Worm (Caenorhabditis elegans) whole organism, L1 larva: Measurements from ENCODE around the gene K09D9.14.

Experiments used
- C04F5.9 ChIP-seq: sonication (generic microtip); optimal IDR thresholded peaks from 2 replicates; lab custom pipeline; 2016; ENCODE audit warnings: missing genetic modification characterization, missing compliant biosample characterization
- ces-1 ChIP-seq: fragments of 150-350 bp; optimal IDR thresholded peaks from 2 replicates; lab custom pipeline; 2014; ENCODE audit warnings: missing biosample characterization, missing genetic modification reagents, missing genetic modification characterization
- isw-1 ChIP-seq: fragments of 200-800 bp; sonication (Bioruptor generic); IDR thresholded peaks from 2 replicates; pipeline ENCODE4 v1.3.6; 2022; ENCODE audit warnings: missing genetic modification characterization, missing compliant biosample characterization
- lin-15B ChIP-seq: fragments of 150-350 bp; sonication (generic microtip); optimal IDR thresholded peaks from 3 replicates; lab custom pipeline; 2014; ENCODE audit warnings: missing biosample characterization, missing genetic modification characterization
- nhr-11 ChIP-seq: fragments of 150-350 bp; optimal IDR thresholded peaks from 2 replicates; lab custom pipeline; 2014; ENCODE audit warnings: missing biosample characterization, missing genetic modification characterization
- nhr-77 ChIP-seq: fragments of 150-350 bp; optimal IDR thresholded peaks from 2 replicates; lab custom pipeline; 2014; ENCODE audit warnings: missing biosample characterization, missing genetic modification characterization
- nhr-85 ChIP-seq: sonication (generic microtip); peaks from one replicate; lab custom pipeline; 2016; ENCODE audit warnings: missing genetic modification characterization, inconsistent platforms, missing compliant biosample characterization
- pqm-1 ChIP-seq: sonication (generic microtip); optimal IDR thresholded peaks from 3 replicates; lab custom pipeline; 2017; ENCODE audit warnings: missing biosample characterization, missing genetic modification characterization
- skn-1 ChIP-seq: fragments of 150-350 bp; optimal IDR thresholded peaks from 2 replicates; lab custom pipeline; 2014; ENCODE audit warnings: missing biosample characterization, missing genetic modification characterization
- snpc-4 ChIP-seq: fragments of 150-350 bp; optimal IDR thresholded peaks from 2 replicates; lab custom pipeline; 2014; ENCODE audit warnings: missing biosample characterization, missing genetic modification characterization

DNA sequence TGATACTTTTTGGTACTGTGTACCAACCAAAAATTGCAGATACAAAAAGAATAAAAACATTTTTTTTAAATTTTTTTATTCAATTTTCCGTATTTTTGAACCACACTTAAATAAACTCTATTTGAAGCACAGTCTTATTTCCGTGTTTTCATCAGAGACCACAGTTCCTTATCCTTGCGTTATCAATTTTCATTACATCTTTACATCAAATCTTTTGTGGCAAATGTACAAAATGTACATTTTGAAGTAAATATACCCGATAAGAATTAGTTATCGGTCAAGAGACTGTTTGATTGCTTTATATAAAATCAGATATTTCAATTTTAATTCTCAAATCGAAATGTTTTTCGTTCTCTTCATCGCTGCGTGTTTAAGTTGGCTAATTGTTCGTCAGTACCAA, 633 bp upstream of the K09D9.14 start, which contains the start of gene cyp-35A3:
- TF ChIP-seq isw-1 (GFP tag; lab: Robert Waterston, UW) (no peak), ces-1 (no peak), pqm-1 (tag; lab: Kevin White, UChicago) (no peak), skn-1 (tag; lab: Kevin White, UChicago) (no peak), C04F5.9 (tag; lab: Kevin White, UChicago) (no peak), nhr-11 (no peak), nhr-77 (no peak), lin-15B (tag; lab: Kevin White, UChicago) (no peak), snpc-4 (no peak), nhr-85 (tag; lab: Kevin White, UChicago) (no peak)
